Worm (Caenorhabditis elegans) whole organism, midembryonic: ENCODE results near the gene H04D03.2.

Source experiments
- ref-1 ChIP-seq: fragments of 200-800 bp; sonication (Bioruptor generic); conservative IDR thresholded peaks from 2 replicates; pipeline ENCODE4 v1.3.6; 2022; ENCODE audit warnings: missing genetic modification reagents, missing genetic modification characterization, missing compliant biosample characterization
- ztf-29 ChIP-seq: fragments of 200-800 bp; sonication (Bioruptor generic); IDR thresholded peaks from 2 replicates; pipeline ENCODE4 v1.3.6; 2022; ENCODE audit warnings: missing genetic modification reagents, missing genetic modification characterization, missing compliant biosample characterization

ce11 chrIII:10421680-10422079, 20.5 kb downstream of the H04D03.2 start:
- TF ChIP-seq ztf-29 (GFP tag; lab: Robert Waterston, UW) (no peak), ref-1 (GFP tag; lab: Robert Waterston, UW) (0 out of 2 replicates have a peak, but pooled peaks have one; percentile 22)
